Worm (Caenorhabditis elegans): Measurements from ENCODE around the gene Y71H2AM.20.

Gene Y71H2AM.20

DNA sequence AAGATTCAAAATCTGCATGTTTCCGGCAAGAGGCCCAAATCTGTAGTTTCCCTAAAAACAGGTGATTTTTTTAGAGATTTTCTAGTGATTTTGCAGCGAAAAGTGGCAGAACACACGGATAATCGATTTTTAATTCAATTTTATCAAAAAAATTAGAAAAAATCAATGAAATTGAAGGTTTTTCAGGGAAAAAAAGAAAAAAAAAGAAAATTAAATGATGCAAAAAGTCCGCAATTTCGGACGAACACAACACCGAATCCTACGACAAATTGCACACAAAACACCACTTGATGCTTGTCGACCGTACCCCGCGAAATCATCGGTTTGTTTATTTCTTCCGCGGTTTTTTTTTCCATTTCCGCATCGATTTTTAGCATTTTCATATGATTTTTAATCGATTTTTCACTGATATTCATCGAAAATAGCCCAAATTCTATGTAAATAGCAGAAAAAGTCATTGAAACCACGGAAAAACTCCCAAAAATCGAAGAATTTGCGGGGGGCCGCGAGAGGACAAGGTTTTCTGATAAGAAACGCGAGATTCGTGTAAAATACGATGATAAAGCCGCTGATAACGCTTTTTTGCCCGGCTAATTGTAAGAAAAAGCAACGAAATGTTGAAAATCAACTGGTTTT is 29.3 kb upstream of the Y71H2AM.20 start, which contains the start of gene tufm-1 (continued):
- TF ChIP-seq hlh-12 (tag; optimal IDR thresholded peaks at IDR 0.05) = no peak
- no peak for TF ChIP-seq athp-1 (tag; optimal IDR thresholded peaks at IDR 0.05)
- no peak for TF ChIP-seq madf-10 (tag; optimal IDR thresholded peaks at IDR 0.05)
- TF ChIP-seq akir-1 (GFP tag; optimal IDR thresholded peaks at IDR 0.05) = no peak
- no peak for TF ChIP-seq lsy-27 (tag; optimal IDR thresholded peaks at IDR 0.05; ENCODE audit: borderline replicate concordance, insufficient read depth)
- no peak for TF ChIP-seq C17E4.6 (GFP tag; IDR thresholded peaks at IDR 0.05)
- peak; percentile 18; the same call in 1 of the 2 replicates for TF ChIP-seq D2030.7 (GFP tag; IDR thresholded peaks at IDR 0.05)
- TF ChIP-seq dox-1 (GFP tag; IDR thresholded peaks at IDR 0.05) = no peak
- no peak for TF ChIP-seq hrde-1 (tag; optimal IDR thresholded peaks at IDR 0.05; ENCODE audit: borderline replicate concordance)
- peak; percentile 39 for TF ChIP-seq madf-8 (GFP tag; conservative IDR thresholded peaks at IDR 0.05)
- no peak for TF ChIP-seq attf-3 (GFP tag; conservative IDR thresholded peaks at IDR 0.05)
- TF ChIP-seq snpc-4 (GFP tag; optimal IDR thresholded peaks at IDR 0.05) = no peak
- peak in 1 of 4 experiments; percentile 33 for TF ChIP-seq snpc-4 (tag; optimal IDR thresholded peaks at IDR 0.05)
- no peak for TF ChIP-seq C06A6.2 (GFP tag; conservative IDR thresholded peaks at IDR 0.05)
- TF ChIP-seq F10E7.11 (tag; optimal IDR thresholded peaks at IDR 0.05) = no peak
- peak; percentile 46 for TF ChIP-seq attf-5 (GFP tag; optimal IDR thresholded peaks at IDR 0.05)
- no peak for TF ChIP-seq nhr-120 (GFP tag; IDR thresholded peaks at IDR 0.05)
- TF ChIP-seq B0261.1 (tag; optimal IDR thresholded peaks at IDR 0.05) = no peak
- peak; percentile 62 for TF ChIP-seq F23B12.7 (tag; optimal IDR thresholded peaks at IDR 0.05; ENCODE audit: insufficient read depth)
- no peak for TF ChIP-seq F22D6.2 (tag; optimal IDR thresholded peaks at IDR 0.05)
- TF ChIP-seq F33H1.4 (GFP tag; IDR thresholded peaks at IDR 0.05) = peak; percentile 53
- TF ChIP-seq cebp-1 (GFP tag; IDR thresholded peaks at IDR 0.05) = no peak
- peak; percentile 11 for TF ChIP-seq cebp-1 (tag; optimal IDR thresholded peaks at IDR 0.05)
- no peak for TF ChIP-seq ceh-100 (GFP tag; IDR thresholded peaks at IDR 0.05)
- peak; percentile 70 for TF ChIP-seq mcd-1 (GFP tag; IDR thresholded peaks at IDR 0.05)
- TF ChIP-seq repo-1 (tag; optimal IDR thresholded peaks at IDR 0.05) = no peak
- no peak for TF ChIP-seq nhr-179 (tag; optimal IDR thresholded peaks at IDR 0.05)
- no peak for TF ChIP-seq gei-17 (GFP tag; optimal IDR thresholded peaks at IDR 0.05)
- 0 out of 2 replicates have a peak, but pooled peaks have one; percentile 19 for TF ChIP-seq ztf-28 (GFP tag; IDR thresholded peaks at IDR 0.05)
- no peak for TF ChIP-seq Y53F4B.3 (GFP tag; IDR thresholded peaks at IDR 0.05)
- TF ChIP-seq Y95B8A.8 (GFP tag; IDR thresholded peaks at IDR 0.05) = no peak
- no peak for TF ChIP-seq ztf-6 (GFP tag; IDR thresholded peaks at IDR 0.05)
- TF ChIP-seq ztf-25 (GFP tag; IDR thresholded peaks at IDR 0.05) = no peak
- no peak for TF ChIP-seq B0019.2 (GFP tag; conservative IDR thresholded peaks at IDR 0.05)
- no peak for TF ChIP-seq ztf-22 (GFP tag; optimal IDR thresholded peaks at IDR 0.05)
- no peak for TF ChIP-seq hlh-26 (GFP tag; conservative IDR thresholded peaks at IDR 0.05)

DNA sequence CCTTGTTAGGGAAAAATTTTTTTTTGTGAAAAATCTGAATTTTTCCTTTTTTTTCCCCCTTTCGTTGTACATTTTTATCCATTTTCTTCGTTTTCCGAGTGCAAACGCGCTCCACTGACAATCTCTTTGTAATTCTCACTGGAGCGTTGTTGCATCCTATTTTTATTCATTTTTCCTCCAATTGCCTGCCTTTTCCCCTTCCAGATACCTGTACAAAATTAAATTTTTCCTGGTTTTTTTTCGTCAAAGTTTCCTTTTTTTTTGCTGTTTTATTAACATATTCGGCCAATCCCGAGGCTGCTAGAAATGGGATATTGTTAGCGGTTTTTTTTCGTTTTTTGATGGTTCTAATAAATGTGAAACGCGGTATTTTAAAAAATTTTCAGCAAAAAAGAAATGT is 25.7 kb upstream of the Y71H2AM.20 start:
- TF ChIP-seq egl-44 (GFP tag; IDR thresholded peaks at IDR 0.05) (no peak), F37B4.10 (GFP tag; IDR thresholded peaks at IDR 0.05) (no peak), F57C9.4 (tag; optimal IDR thresholded peaks at IDR 0.05) (peak; percentile 45), attf-6 (GFP tag; IDR thresholded peaks at IDR 0.05) (0 out of 2 replicates have a peak, but pooled peaks have one; percentile 13), K11D2.4 (GFP tag; IDR thresholded peaks at IDR 0.05) (no peak), Y56A3A.18 (GFP tag; IDR thresholded peaks at IDR 0.05) (peak; percentile 56; the same call in 1 of the 2 replicates), lin-35 (GFP tag; optimal IDR thresholded peaks at IDR 0.05) (peak in 1 of 3 experiments; percentile 27), B0261.1 (tag; optimal IDR thresholded peaks at IDR 0.05) (peak; percentile 4), F55B11.4 (tag; optimal IDR thresholded peaks at IDR 0.05; ENCODE audit: borderline replicate concordance, insufficient read depth) (no peak), aptf-2 (GFP tag; conservative IDR thresholded peaks at IDR 0.05) (no peak), egl-18 (GFP tag; IDR thresholded peaks at IDR 0.05) (no peak), somi-1 (GFP tag; optimal IDR thresholded peaks at IDR 0.05) (no peak), lag-1 (GFP tag; IDR thresholded peaks at IDR 0.05) (no peak), B0019.2 (GFP tag; conservative IDR thresholded peaks at IDR 0.05) (no peak), nhr-27 (tag; optimal IDR thresholded peaks at IDR 0.05) (peak; percentile 49), F33H1.4 (GFP tag; IDR thresholded peaks at IDR 0.05) (no peak), ztf-6 (GFP tag; IDR thresholded peaks at IDR 0.05) (no peak)
